Worm (Caenorhabditis elegans) whole organism, L2 larva: ENCODE results near the gene fat-3.

ENCODE experiments used
- aly-2 ChIP-seq: fragments of 150-350 bp; optimal IDR thresholded peaks from 2 replicates; lab custom pipeline; 2014; ENCODE audit warnings: missing biosample characterization, missing genetic modification characterization
- lin-13 ChIP-seq: fragments of 150-350 bp; optimal IDR thresholded peaks from 2 replicates; lab custom pipeline; 2014; ENCODE audit warnings: missing biosample characterization, missing genetic modification reagents, missing genetic modification characterization
- mab-5 ChIP-seq: fragments of 150-350 bp; optimal IDR thresholded peaks from 2 replicates; lab custom pipeline; 2014; ENCODE audit warnings: missing biosample characterization, missing genetic modification characterization
- nhr-11 ChIP-seq: fragments of 150-350 bp; optimal IDR thresholded peaks from 2 replicates; lab custom pipeline; 2014; ENCODE audit warnings: missing biosample characterization, missing genetic modification characterization
- nhr-25 ChIP-seq: fragments of 150-350 bp; sonication (generic microtip); optimal IDR thresholded peaks from 3 replicates; lab custom pipeline; 2014; ENCODE audit warnings: missing biosample characterization, missing genetic modification characterization
- nhr-77 ChIP-seq: fragments of 150-350 bp; optimal IDR thresholded peaks from 2 replicates; lab custom pipeline; 2014; ENCODE audit warnings: missing biosample characterization, missing genetic modification characterization
- skn-1 ChIP-seq: sonication (generic microtip); optimal IDR thresholded peaks from 2 replicates; lab custom pipeline; 2017; ENCODE audit warnings: missing biosample characterization, missing genetic modification characterization
- ztf-11 ChIP-seq: sonication (generic microtip); optimal IDR thresholded peaks from 2 replicates; lab custom pipeline; 2017; ENCODE audit warnings: missing biosample characterization, missing genetic modification characterization

- TF ChIP-seq lin-13 (GFP tag; lab: Kevin White, UChicago), result no peak
- TF ChIP-seq ztf-11, result no peak
- no peak for TF ChIP-seq skn-1 (tag; lab: Kevin White, UChicago)
- no peak for TF ChIP-seq nhr-11 (tag; lab: Kevin White, UChicago)
- no peak for TF ChIP-seq nhr-25 (tag; lab: Kevin White, UChicago)
- TF ChIP-seq mab-5 (tag; lab: Kevin White, UChicago), result no peak
- TF ChIP-seq aly-2, result no peak
- TF ChIP-seq nhr-77 (tag; lab: Kevin White, UChicago), result no peak
These were observed 36.6 kb upstream of the fat-3 start, which contains the start of gene ssp-36 for ce11 chrIV:9766250-9766649.
